Worm (Caenorhabditis elegans): ENCODE measurements around the gene slc-17.4.

slc-17.4 gene

DNA sequence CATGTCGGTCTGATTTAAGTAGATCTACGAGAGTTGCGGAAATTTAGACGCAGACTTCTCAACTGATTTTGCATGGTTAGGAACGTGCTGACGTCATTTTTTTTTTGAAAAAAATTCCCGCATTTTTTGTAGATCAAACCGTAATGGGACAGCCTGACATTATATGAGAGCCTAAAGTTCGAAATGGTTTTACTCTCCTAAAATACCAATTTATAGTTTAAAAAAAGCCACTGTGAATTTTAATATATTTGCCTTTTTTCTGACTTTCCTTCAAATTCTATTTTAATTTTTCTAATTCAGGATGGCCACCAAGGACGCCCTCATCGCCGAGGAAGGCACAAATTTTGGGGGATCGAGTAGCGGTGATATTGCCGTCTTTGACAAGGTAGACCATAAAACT is 22.5 kb downstream of the slc-17.4 start, which contains the start of gene atgp-1:
Gene atgp-1, plus strand, starts transcription at position 301 of the 400 bp plus-strand sequence.
- TF ChIP-seq nhr-67 (tag; optimal IDR thresholded peaks at IDR 0.05) = no peak
- no peak for TF ChIP-seq fkh-10 (GFP tag; optimal IDR thresholded peaks at IDR 0.05)
- TF ChIP-seq lin-15B (tag; optimal IDR thresholded peaks at IDR 0.05) = no peak
- TF ChIP-seq skn-1 (tag; optimal IDR thresholded peaks at IDR 0.05) = no peak
- no peak for TF ChIP-seq R02D3.7 (tag; optimal IDR thresholded peaks at IDR 0.05)
- no peak for TF ChIP-seq lin-39 (tag; optimal IDR thresholded peaks at IDR 0.05)
- TF ChIP-seq ceh-16 (tag; optimal IDR thresholded peaks at IDR 0.05) = no peak
- TF ChIP-seq ama-1 (optimal IDR thresholded peaks at IDR 0.05) = no peak
- TF ChIP-seq zag-1 (tag; optimal IDR thresholded peaks at IDR 0.05) = no peak
- TF ChIP-seq elt-1 (tag; optimal IDR thresholded peaks at IDR 0.05) = no peak
- TF ChIP-seq nhr-23 (tag; optimal IDR thresholded peaks at IDR 0.05) = no peak
- TF ChIP-seq pha-4 (tag; optimal IDR thresholded peaks at IDR 0.05) = no peak
- no peak for TF ChIP-seq hmg-11 (tag; optimal IDR thresholded peaks at IDR 0.05)

ce11 chrIV:17268628-17269027 is 22.9 kb downstream of the slc-17.4 start:
- TF ChIP-seq snpc-4 (tag; optimal IDR thresholded peaks at IDR 0.05) = peak; percentile 28
- no peak for TF ChIP-seq unc-39 (tag; optimal IDR thresholded peaks at IDR 0.05)
- TF ChIP-seq mml-1 (tag; optimal IDR thresholded peaks at IDR 0.05) = no peak
- TF ChIP-seq elt-3 (tag; optimal IDR thresholded peaks at IDR 0.05) = no peak
- TF ChIP-seq nhr-25 (tag; optimal IDR thresholded peaks at IDR 0.05) = no peak
- TF ChIP-seq tbx-2 (tag; optimal IDR thresholded peaks at IDR 0.05) = no peak
- no peak for TF ChIP-seq egl-27 (tag; optimal IDR thresholded peaks at IDR 0.05)
- TF ChIP-seq elt-2 (tag; optimal IDR thresholded peaks at IDR 0.05) = peak; percentile 15
- no peak for TF ChIP-seq nhr-43 (tag; optimal IDR thresholded peaks at IDR 0.05; ENCODE audit: poor library complexity, severe bottlenecking)
- TF ChIP-seq pha-4 (tag; optimal IDR thresholded peaks at IDR 0.05) = peak; percentile 28
- no peak for TF ChIP-seq zag-1 (tag; optimal IDR thresholded peaks at IDR 0.05)
- TF ChIP-seq nhr-23 (tag; optimal IDR thresholded peaks at IDR 0.05) = peak; percentile 42
- peak; percentile 66 for TF ChIP-seq nfya-1 (tag; optimal IDR thresholded peaks at IDR 0.05; ENCODE audit: insufficient read depth)
- TF ChIP-seq ceh-82 (tag; optimal IDR thresholded peaks at IDR 0.05) = no peak
- no peak for TF ChIP-seq nhr-67 (tag; optimal IDR thresholded peaks at IDR 0.05)
- TF ChIP-seq pqm-1 (tag; optimal IDR thresholded peaks at IDR 0.05) = peak; percentile 4
- no peak for TF ChIP-seq elt-1 (tag; optimal IDR thresholded peaks at IDR 0.05)
- no peak for TF ChIP-seq ama-1 (optimal IDR thresholded peaks at IDR 0.05)
- no peak for TF ChIP-seq aly-2 (tag; optimal IDR thresholded peaks at IDR 0.05)
- no peak for TF ChIP-seq nhr-76 (tag; optimal IDR thresholded peaks at IDR 0.05)
- TF ChIP-seq ztf-4 (tag; optimal IDR thresholded peaks at IDR 0.05) = no peak
- TF ChIP-seq egl-5 (tag; optimal IDR thresholded peaks at IDR 0.05) = peak; percentile 93
- peak; percentile 90 for TF ChIP-seq hmg-11 (tag; optimal IDR thresholded peaks at IDR 0.05)
- peak; percentile 67 for TF ChIP-seq lin-39 (tag; optimal IDR thresholded peaks at IDR 0.05)
- TF ChIP-seq lin-15B (tag; optimal IDR thresholded peaks at IDR 0.05) = peak; percentile 5
- no peak for TF ChIP-seq daf-12 (tag; optimal IDR thresholded peaks at IDR 0.05)
- TF ChIP-seq unc-62 (GFP tag; optimal IDR thresholded peaks at IDR 0.05) = no peak
- no peak for TF ChIP-seq jun-1 (tag; optimal IDR thresholded peaks at IDR 0.05)
- TF ChIP-seq eor-1 (tag; optimal IDR thresholded peaks at IDR 0.05) = no peak

DNA sequence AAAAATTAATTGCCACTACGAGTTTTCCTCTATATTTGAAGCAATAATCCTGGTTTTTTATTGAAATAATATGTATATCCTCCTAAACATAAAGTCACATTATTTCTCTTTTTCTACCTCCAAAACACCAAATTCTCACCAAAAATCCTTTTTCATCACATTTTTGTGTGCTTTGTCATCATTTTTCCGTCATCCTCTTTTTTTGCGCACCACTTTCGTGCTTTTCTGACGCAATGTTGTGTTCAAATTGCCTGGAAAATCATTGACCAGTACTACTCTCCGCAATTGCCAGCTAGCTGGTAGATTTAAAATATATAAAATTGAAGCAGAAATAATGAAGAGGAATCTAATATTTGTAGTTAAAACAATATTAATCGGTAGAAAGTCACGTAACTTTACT is 23.5 kb downstream of the slc-17.4 start:
- TF ChIP-seq nhr-76 (tag; optimal IDR thresholded peaks at IDR 0.05) (no peak), skn-1 (tag; optimal IDR thresholded peaks at IDR 0.05) (peak; percentile 45)

ce11 chrIV:17267304-17267891 is 24.1 kb downstream of the slc-17.4 start:
- TF ChIP-seq lin-39 (tag; optimal IDR thresholded peaks at IDR 0.05) = peak; percentile 77
- no peak for TF ChIP-seq lin-15B (tag; optimal IDR thresholded peaks at IDR 0.05)

ce11 chrIV:17265716-17266115 is 25.8 kb downstream of the slc-17.4 start:
- no peak for TF ChIP-seq lin-15B (tag; optimal IDR thresholded peaks at IDR 0.05)
